Fruit fly (Drosophila melanogaster) whole organism, prepupa: Measurements from ENCODE around the gene Mipp2.

Experiments used
- CG15336 ChIP-seq: fragments of 200-800 bp; sonication (Bioruptor generic); IDR thresholded peaks from 2 replicates; pipeline ENCODE4 v1.3.6; 2022; ENCODE audit warnings: missing biosample characterization, missing genetic modification characterization
- CG3919 ChIP-seq: fragments of 200-800 bp; sonication (Bioruptor generic); optimal IDR thresholded peaks from 3 replicates; lab custom pipeline; 2016; ENCODE audit warnings: missing biosample characterization, missing genetic modification characterization
- CG6792 ChIP-seq: fragments of 200-800 bp; sonication (Bioruptor generic); optimal IDR thresholded peaks from 3 replicates; lab custom pipeline; 2016; ENCODE audit warnings: missing biosample characterization, missing genetic modification characterization
- CG6808 ChIP-seq: fragments of 200-800 bp; sonication (Bioruptor generic); optimal IDR thresholded peaks from 3 replicates; lab custom pipeline; 2017; ENCODE audit warnings: missing biosample characterization, missing genetic modification characterization, mild to moderate bottlenecking, moderate library complexity, missing genetic modification reagents
- CG6854 ChIP-seq: fragments of 200-800 bp; sonication (Bioruptor generic); optimal IDR thresholded peaks from 2 replicates; lab custom pipeline; 2017; ENCODE audit warnings: missing biosample characterization, mild to moderate bottlenecking, missing genetic modification characterization
- CG8319 ChIP-seq: fragments of 200-800 bp; sonication (Bioruptor generic); optimal IDR thresholded peaks from 3 replicates; lab custom pipeline; 2016; ENCODE audit warnings: missing biosample characterization, missing genetic modification characterization
- CG9139 ChIP-seq: fragments of 200-800 bp; sonication (Bioruptor generic); optimal IDR thresholded peaks from 3 replicates; lab custom pipeline; 2017; ENCODE audit warnings: missing biosample characterization, mild to moderate bottlenecking, missing genetic modification characterization
- Ets21C ChIP-seq: fragments of 200-800 bp; sonication (Bioruptor generic); optimal IDR thresholded peaks from 3 replicates; lab custom pipeline; 2016; ENCODE audit warnings: missing biosample characterization, missing genetic modification characterization
- OdsH ChIP-seq: fragments of 200-800 bp; sonication (Bioruptor generic); optimal IDR thresholded peaks from 3 replicates; lab custom pipeline; 2016; ENCODE audit warnings: missing biosample characterization, missing genetic modification characterization
- Sox102F ChIP-seq: fragments of 200-800 bp; sonication (Bioruptor generic); optimal IDR thresholded peaks from 2 replicates; lab custom pipeline; 2016; ENCODE audit warnings: missing biosample characterization, mild to moderate bottlenecking, missing genetic modification characterization
- spab ChIP-seq: fragments of 200-800 bp; sonication (Bioruptor generic); optimal IDR thresholded peaks from 2 replicates; lab custom pipeline; 2017; ENCODE audit warnings: missing biosample characterization, mild to moderate bottlenecking, missing genetic modification characterization, missing genetic modification reagents
- vri ChIP-seq: fragments of 200-800 bp; sonication (Bioruptor generic); optimal IDR thresholded peaks from 3 replicates; lab custom pipeline; 2016; ENCODE audit warnings: missing biosample characterization, mild to moderate bottlenecking, missing genetic modification characterization

DNA sequence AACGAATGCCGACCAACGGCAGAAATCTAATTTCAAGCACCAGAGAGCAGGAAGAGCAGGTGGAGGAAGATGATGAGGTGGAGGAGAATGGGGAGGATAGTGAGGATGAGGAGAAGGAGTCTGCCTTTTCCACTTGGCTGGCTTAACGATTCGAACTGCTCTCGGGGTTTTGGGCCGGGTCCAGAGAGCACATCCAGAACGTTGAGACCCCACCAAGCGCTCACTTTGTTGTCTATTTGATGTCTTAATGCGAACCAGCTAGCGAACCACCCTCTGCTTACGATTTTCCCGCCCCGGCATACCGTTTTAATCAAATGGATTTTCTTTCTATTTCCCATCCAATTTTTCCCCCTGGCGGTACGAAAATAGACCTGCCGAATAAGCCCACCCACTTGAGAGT is 56.5 kb downstream of the Mipp2 start:
- TF ChIP-seq CG6808 (GFP tag; lab: Kevin White, UChicago), result no peak
- TF ChIP-seq CG6854 (GFP tag; lab: Kevin White, UChicago), result no peak
- TF ChIP-seq OdsH (GFP tag; lab: Kevin White, UChicago), result no peak
- TF ChIP-seq CG9139, result no peak
- no peak for TF ChIP-seq CG8319
- no peak for TF ChIP-seq vri
- TF ChIP-seq CG15336 (GFP tag; lab: Robert Waterston, UW), result no peak
- no peak for TF ChIP-seq CG6792 (GFP tag; lab: Kevin White, UChicago)
- no peak for TF ChIP-seq Ets21C (GFP tag; lab: Kevin White, UChicago)
- no peak for TF ChIP-seq CG3919 (GFP tag; lab: Kevin White, UChicago)
- no peak for TF ChIP-seq spab (GFP tag; lab: Kevin White, UChicago)
- no peak for TF ChIP-seq Sox102F (GFP tag; lab: Kevin White, UChicago)
